Fruit fly (Drosophila melanogaster) whole organism, prepupa: ENCODE data around the gene Abcd3.

Experiments
- CG11902 ChIP-seq: fragments of 200-800 bp; sonication (Bioruptor generic); optimal IDR thresholded peaks from 3 replicates; lab custom pipeline; 2016; ENCODE audit warnings: missing biosample characterization, missing genetic modification characterization
- CG6854 ChIP-seq: fragments of 200-800 bp; sonication (Bioruptor generic); optimal IDR thresholded peaks from 2 replicates; lab custom pipeline; 2017; ENCODE audit warnings: missing biosample characterization, mild to moderate bottlenecking, missing genetic modification characterization
- CG8119 ChIP-seq: fragments of 200-800 bp; sonication (Bioruptor generic); IDR thresholded peaks from 3 replicates; pipeline ENCODE4 v1.3.6; 2022; ENCODE audit warnings: missing biosample characterization, missing genetic modification characterization
- CG9139 ChIP-seq: fragments of 200-800 bp; sonication (Bioruptor generic); optimal IDR thresholded peaks from 3 replicates; lab custom pipeline; 2017; ENCODE audit warnings: missing biosample characterization, mild to moderate bottlenecking, missing genetic modification characterization
- OdsH ChIP-seq: fragments of 200-800 bp; sonication (Bioruptor generic); optimal IDR thresholded peaks from 3 replicates; lab custom pipeline; 2016; ENCODE audit warnings: missing biosample characterization, missing genetic modification characterization
- fd59A ChIP-seq: fragments of 200-800 bp; sonication (Bioruptor generic); optimal IDR thresholded peaks from 2 replicates; lab custom pipeline; 2017; ENCODE audit warnings: missing biosample characterization, mild to moderate bottlenecking, missing genetic modification characterization, missing genetic modification reagents

DNA sequence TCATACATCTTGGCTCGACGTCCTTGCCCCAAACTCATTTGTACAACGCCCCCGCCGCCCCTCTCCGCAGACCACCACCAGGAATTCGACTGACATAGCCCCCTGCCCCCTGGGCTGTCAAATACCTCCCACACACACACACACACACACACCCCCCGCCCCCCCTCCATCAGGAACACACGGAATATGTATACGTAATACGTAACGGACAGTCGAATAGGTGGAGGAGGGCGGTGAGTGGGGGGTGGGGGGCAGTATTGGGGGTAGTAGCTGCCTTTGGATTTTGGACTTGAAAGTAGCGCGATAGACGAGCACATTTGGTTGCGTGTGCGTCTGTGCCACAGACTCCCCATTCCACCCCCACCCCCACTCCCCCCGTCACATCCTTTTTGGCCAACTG lies 42.0 kb downstream of the Abcd3 start:
- TF ChIP-seq CG9139 (GFP tag; lab: Kevin White, UChicago) (no peak), OdsH (GFP tag; lab: Kevin White, UChicago) (no peak), CG11902 (GFP tag; lab: Kevin White, UChicago) (no peak), CG8119 (GFP tag; lab: Robert Waterston, UW) (no peak), CG6854 (GFP tag; lab: Kevin White, UChicago) (no peak), fd59A (no peak)
